Fruit fly (Drosophila melanogaster) whole organism, embryonic: ENCODE measurements around the gene Phb1.
A peak's percentile ranks its signal among the peaks of the same experiment; 100 is the strongest.

Experiments
- Atf3 ChIP-seq: fragments of 200-800 bp; sonication (Bioruptor generic); optimal IDR thresholded peaks from 3 replicates; lab custom pipeline; 2016; ENCODE audit warnings: missing biosample characterization, missing genetic modification characterization
- B-H2 ChIP-seq: fragments of 200-800 bp; sonication (Bioruptor generic); optimal IDR thresholded peaks from 2 replicates; lab custom pipeline; 2018; ENCODE audit warnings: missing biosample characterization, mild to moderate bottlenecking, missing genetic modification characterization
- CG10147 ChIP-seq: fragments of 200-800 bp; sonication (Bioruptor generic); optimal IDR thresholded peaks from 2 replicates; lab custom pipeline; 2019; ENCODE audit warnings: missing biosample characterization, mild to moderate bottlenecking, missing genetic modification characterization, moderate library complexity
- CG10267 ChIP-seq: fragments of 200-800 bp; sonication (Bioruptor generic); optimal IDR thresholded peaks from 2 replicates; lab custom pipeline; 2018; ENCODE audit warnings: missing biosample characterization, mild to moderate bottlenecking, missing genetic modification characterization, moderate library complexity
- CG10431 ChIP-seq: fragments of 200-800 bp; sonication (Bioruptor generic); optimal IDR thresholded peaks from 3 replicates; lab custom pipeline; 2018; ENCODE audit warnings: missing biosample characterization, mild to moderate bottlenecking, missing genetic modification characterization
- CG15073 ChIP-seq: fragments of 200-800 bp; sonication (Bioruptor generic); optimal IDR thresholded peaks from 2 replicates; lab custom pipeline; 2016; ENCODE audit warnings: missing biosample characterization, missing genetic modification characterization
- CG16779 ChIP-seq: fragments of 200-800 bp; sonication (Bioruptor generic); IDR thresholded peaks from 2 replicates; pipeline ENCODE4 v1.3.6; 2022; ENCODE audit warnings: missing biosample characterization, missing genetic modification characterization
- CG17186 ChIP-seq: fragments of 200-800 bp; sonication (Bioruptor generic); optimal IDR thresholded peaks from 3 replicates; lab custom pipeline; 2017; ENCODE audit warnings: missing biosample characterization, missing genetic modification reagents, missing genetic modification characterization
- CG18476 ChIP-seq: fragments of 200-800 bp; sonication (Bioruptor generic); optimal IDR thresholded peaks from 2 replicates; lab custom pipeline; 2016; ENCODE audit warnings: missing biosample characterization, mild to moderate bottlenecking, missing genetic modification characterization
- CG2202 ChIP-seq: fragments of 200-800 bp; sonication (Bioruptor generic); optimal IDR thresholded peaks from 2 replicates; lab custom pipeline; 2018; ENCODE audit warnings: missing biosample characterization, mild to moderate bottlenecking, missing genetic modification characterization
- CG32532 ChIP-seq: fragments of 200-800 bp; sonication (Bioruptor generic); IDR thresholded peaks from 2 replicates; pipeline ENCODE4 v1.3.6; 2022; ENCODE audit warnings: missing biosample characterization, missing genetic modification characterization
- CG33213 ChIP-seq: fragments of 200-800 bp; sonication (Bioruptor generic); optimal IDR thresholded peaks from 3 replicates; lab custom pipeline; 2016; ENCODE audit warnings: missing biosample characterization, missing genetic modification characterization
- CG3847 ChIP-seq: fragments of 200-800 bp; sonication (Bioruptor generic); IDR thresholded peaks from 2 replicates; pipeline ENCODE4 v1.3.6; 2022; ENCODE audit warnings: missing biosample characterization, missing genetic modification characterization
- CG43689 ChIP-seq: fragments of 200-800 bp; sonication (Bioruptor generic); IDR thresholded peaks from 2 replicates; pipeline ENCODE4 v1.3.6; 2022; ENCODE audit warnings: missing biosample characterization, missing genetic modification characterization
- CG4730 ChIP-seq: fragments of 200-800 bp; sonication (Bioruptor generic); IDR thresholded peaks from 2 replicates; pipeline ENCODE4 v1.3.6; 2022; ENCODE audit warnings: missing biosample characterization, missing genetic modification characterization
- CG4854 ChIP-seq: fragments of 200-800 bp; sonication (Bioruptor generic); optimal IDR thresholded peaks from 2 replicates; lab custom pipeline; 2016; ENCODE audit warnings: missing biosample characterization, missing genetic modification characterization, inconsistent platforms
- CG6813 ChIP-seq: fragments of 200-800 bp; sonication (Bioruptor generic); optimal IDR thresholded peaks from 2 replicates; lab custom pipeline; 2017; ENCODE audit warnings: missing biosample characterization, missing genetic modification characterization, mild to moderate bottlenecking, moderate library complexity, missing genetic modification reagents
- CG6854 ChIP-seq: fragments of 200-800 bp; sonication (Bioruptor generic); optimal IDR thresholded peaks from 3 replicates; lab custom pipeline; 2017; ENCODE audit warnings: missing biosample characterization, mild to moderate bottlenecking, missing genetic modification characterization
- CG7786 ChIP-seq: fragments of 200-800 bp; sonication (Bioruptor generic); optimal IDR thresholded peaks from 2 replicates; lab custom pipeline; 2016; ENCODE audit warnings: missing biosample characterization, missing genetic modification characterization
- CG7963 ChIP-seq: fragments of 200-800 bp; sonication (Bioruptor generic); IDR thresholded peaks from 3 replicates; pipeline ENCODE4 v1.3.6; 2022; ENCODE audit warnings: missing biosample characterization, missing genetic modification characterization; ENCODE audit not compliant: partially characterized antibody
- CG8388 ChIP-seq: fragments of 200-800 bp; sonication (Bioruptor generic); optimal IDR thresholded peaks from 2 replicates; lab custom pipeline; 2019; ENCODE audit warnings: missing biosample characterization, mild to moderate bottlenecking, missing genetic modification characterization, moderate library complexity
- HHEX ChIP-seq: fragments of 200-800 bp; sonication (Bioruptor generic); optimal IDR thresholded peaks from 3 replicates; lab custom pipeline; 2017; ENCODE audit warnings: missing biosample characterization, mild to moderate bottlenecking, missing genetic modification characterization, missing genetic modification reagents
- HLH4C ChIP-seq: fragments of 200-800 bp; sonication (Bioruptor generic); IDR thresholded peaks from 3 replicates; pipeline ENCODE4 v1.3.6; 2022; ENCODE audit warnings: missing biosample characterization, missing genetic modification characterization; ENCODE audit not compliant: partially characterized antibody
- Hey ChIP-seq: fragments of 200-800 bp; sonication (Bioruptor generic); optimal IDR thresholded peaks from 3 replicates; lab custom pipeline; 2018; ENCODE audit warnings: missing biosample characterization, mild to moderate bottlenecking, missing genetic modification characterization
- HmgD ChIP-seq: fragments of 200-800 bp; sonication (Bioruptor generic); optimal IDR thresholded peaks from 3 replicates; lab custom pipeline; 2016; ENCODE audit warnings: missing biosample characterization, missing genetic modification characterization
- MBD-R2 ChIP-seq: fragments of 200-800 bp; sonication (Bioruptor generic); IDR thresholded peaks from 2 replicates; pipeline ENCODE4 v1.3.6; 2022; ENCODE audit warnings: missing biosample characterization, missing genetic modification characterization
- Nf-YC ChIP-seq: fragments of 200-800 bp; optimal IDR thresholded peaks from 3 replicates; lab custom pipeline; 2019; ENCODE audit warnings: missing biosample characterization, mild to moderate bottlenecking, missing genetic modification characterization, moderate library complexity
- Sox102F ChIP-seq: fragments of 200-800 bp; sonication (Bioruptor generic); optimal IDR thresholded peaks from 2 replicates; lab custom pipeline; 2018; ENCODE audit warnings: missing biosample characterization, mild to moderate bottlenecking, missing genetic modification characterization, moderate library complexity
- TFAM ChIP-seq: fragments of 200-800 bp; sonication (Bioruptor generic); optimal IDR thresholded peaks from 2 replicates; lab custom pipeline; 2017; ENCODE audit warnings: missing biosample characterization, missing genetic modification characterization, inconsistent platforms
- abd-A ChIP-seq: fragments of 200-800 bp; sonication (Bioruptor generic); optimal IDR thresholded peaks from 3 replicates; lab custom pipeline; 2019; ENCODE audit warnings: missing biosample characterization, mild to moderate bottlenecking, missing genetic modification characterization, moderate library complexity
- ase ChIP-seq: fragments of 200-800 bp; sonication (Bioruptor generic); IDR thresholded peaks from 3 replicates; pipeline ENCODE4 v1.3.6; 2022; ENCODE audit warnings: missing biosample characterization, missing genetic modification characterization
- bab2 ChIP-seq: fragments of 200-800 bp; sonication (Bioruptor generic); optimal IDR thresholded peaks from 2 replicates; lab custom pipeline; 2016; ENCODE audit warnings: missing biosample characterization, missing genetic modification characterization
- bowl ChIP-seq: fragments of 200-800 bp; sonication (Bioruptor generic); IDR thresholded peaks from 2 replicates; pipeline ENCODE4 v1.3.6; 2022; ENCODE audit warnings: missing biosample characterization, missing genetic modification characterization
- caup ChIP-seq: fragments of 200-800 bp; sonication (Bioruptor generic); optimal IDR thresholded peaks from 3 replicates; lab custom pipeline; 2017; ENCODE audit warnings: missing biosample characterization, mild to moderate bottlenecking, missing genetic modification characterization, moderate library complexity; ENCODE audit not compliant: severe bottlenecking
- crol ChIP-seq: fragments of 200-800 bp; sonication (Bioruptor generic); IDR thresholded peaks from 2 replicates; pipeline ENCODE4 v1.3.6; 2022; ENCODE audit warnings: missing biosample characterization, missing genetic modification characterization
- dan ChIP-seq: fragments of 200-800 bp; sonication (Bioruptor generic); IDR thresholded peaks from 2 replicates; pipeline ENCODE4 v1.3.6; 2022; ENCODE audit warnings: missing biosample characterization, missing genetic modification characterization
- grau ChIP-seq: fragments of 200-800 bp; optimal IDR thresholded peaks from 3 replicates; lab custom pipeline; 2019; ENCODE audit warnings: missing biosample characterization, mild to moderate bottlenecking, missing genetic modification characterization, moderate library complexity
- grn ChIP-seq: fragments of 200-800 bp; sonication (Bioruptor generic); optimal IDR thresholded peaks from 3 replicates; lab custom pipeline; 2017; ENCODE audit warnings: missing biosample characterization, missing genetic modification characterization
- hkb ChIP-seq, 2 experiments: fragments of 200-800 bp in 1 of 2; fragments of >200 bp in 1 of 2; sonication (Bioruptor generic) in 1 of 2; IDR thresholded peaks in 1 of 2; optimal IDR thresholded peaks in 1 of 2; 2 replicates each; pipeline versions ENCODE4 v1.3.6 to Lab custom; 2017 to 2022; ENCODE audit warnings: missing biosample characterization in 1 of 2, missing genetic modification characterization in 1 of 2
- lilli ChIP-seq: fragments of 200-800 bp; sonication (Bioruptor generic); optimal IDR thresholded peaks from 3 replicates; lab custom pipeline; 2016; ENCODE audit warnings: missing biosample characterization, missing genetic modification characterization
- otp ChIP-seq: fragments of 200-800 bp; sonication (Bioruptor generic); IDR thresholded peaks from 3 replicates; pipeline ENCODE4, ENCODE4 v1.3.6; 2022; ENCODE audit warnings: missing biosample characterization, missing genetic modification characterization
- ro ChIP-seq: fragments of 200-800 bp; sonication (Bioruptor generic); IDR thresholded peaks from 2 replicates; pipeline ENCODE4 v1.3.6; 2022; ENCODE audit warnings: missing biosample characterization, missing genetic modification characterization
- row ChIP-seq: fragments of 200-800 bp; sonication (Bioruptor generic); IDR thresholded peaks from 3 replicates; pipeline ENCODE4 v1.3.6; 2022; ENCODE audit warnings: missing biosample characterization, missing genetic modification characterization
- run ChIP-seq: fragments of 200-800 bp; sonication (Bioruptor generic); optimal IDR thresholded peaks from 3 replicates; lab custom pipeline; 2018; ENCODE audit warnings: missing biosample characterization, mild to moderate bottlenecking, missing genetic modification characterization
- sima ChIP-seq: fragments of 200-800 bp; sonication (Bioruptor generic); optimal IDR thresholded peaks from 2 replicates; lab custom pipeline; 2016; ENCODE audit warnings: missing biosample characterization, missing genetic modification characterization
- stwl ChIP-seq: fragments of 200-800 bp; sonication (Bioruptor generic); optimal IDR thresholded peaks from 3 replicates; lab custom pipeline; 2018; ENCODE audit warnings: missing biosample characterization, mild to moderate bottlenecking, missing genetic modification characterization, moderate library complexity
- tgo ChIP-seq: fragments of 200-800 bp; sonication (Bioruptor generic); IDR thresholded peaks from 3 replicates; pipeline ENCODE4 v1.3.6; 2022; ENCODE audit warnings: missing biosample characterization, missing genetic modification characterization
- trh ChIP-seq: fragments of 200-800 bp; sonication (Bioruptor generic); optimal IDR thresholded peaks from 2 replicates; lab custom pipeline; 2016; ENCODE audit warnings: missing biosample characterization, missing genetic modification characterization
- tup ChIP-seq: fragments of 200-800 bp; sonication (Bioruptor generic); optimal IDR thresholded peaks from 2 replicates; lab custom pipeline; 2016; ENCODE audit warnings: missing biosample characterization, mild to moderate bottlenecking, missing genetic modification characterization, moderate library complexity
- wek ChIP-seq: fragments of 200-800 bp; sonication (Bioruptor generic); optimal IDR thresholded peaks from 3 replicates; lab custom pipeline; 2018; ENCODE audit warnings: missing biosample characterization, mild to moderate bottlenecking, missing genetic modification characterization, moderate library complexity

Phb1 gene

dm6 chr2L:19131905-19132402, 8.3 kb upstream of the Phb1 start, which contains the start of the genes AsnRS and DCTN6-p27 (continued):
- TF ChIP-seq bowl (GFP tag; lab: Robert Waterston, UW) (no peak), run (tag; lab: Kevin White, UChicago) (no peak), CG18476 (GFP tag; lab: Kevin White, UChicago) (peak; percentile 58), B-H2 (GFP tag; lab: Kevin White, UChicago) (peak; percentile 85), CG33213 (GFP tag; lab: Kevin White, UChicago) (peak; percentile 18), tgo (GFP tag; lab: Robert Waterston, UW) (peak; percentile 55), CG10267 (tag; lab: Kevin White, UChicago) (peak; percentile 93), HmgD (GFP tag; lab: Kevin White, UChicago) (no peak), HHEX (GFP tag; lab: Kevin White, UChicago) (peak; percentile 65), CG4854 (GFP tag; lab: Kevin White, UChicago) (peak; percentile 62), Nf-YC (peak; percentile 68), CG2202 (tag; lab: Kevin White, UChicago) (peak; percentile 30), CG7963 (GFP tag; lab: Robert Waterston, UW) (peak; percentile 17; the same call in 1 of the 3 replicates), Sox102F (GFP tag; lab: Kevin White, UChicago) (peak; percentile 64), abd-A (no peak), CG15073 (GFP tag; lab: Kevin White, UChicago) (no peak), sima (GFP tag; lab: Kevin White, UChicago) (no peak), lilli (GFP tag; lab: Kevin White, UChicago) (peak; percentile 84), crol (no peak), CG6813 (GFP tag; lab: Kevin White, UChicago) (no peak), caup (GFP tag; lab: Kevin White, UChicago) (peak; percentile 63), CG10147 (GFP tag; lab: Kevin White, UChicago) (peak; percentile 42), grau (tag; lab: Kevin White, UChicago) (peak; percentile 67), CG3847 (GFP tag; lab: Robert Waterston, UW) (peak; percentile 63), row (GFP tag; lab: Robert Waterston, UW) (peak; percentile 65), Hey (tag; lab: Kevin White, UChicago) (no peak), dan (GFP tag; lab: Robert Waterston, UW) (no peak), TFAM (GFP tag; lab: Kevin White, UChicago) (no peak), grn (GFP tag; lab: Kevin White, UChicago) (no peak), CG43689 (GFP tag; lab: Robert Waterston, UW) (no peak), otp (GFP tag; lab: Robert Waterston, UW) (0 out of 3 replicates have a peak, but pooled peaks have one; percentile 40), tup (GFP tag; lab: Kevin White, UChicago) (peak; percentile 63), hkb (optimal IDR thresholded peaks at IDR 0.05; lab: Kevin White, UChicago) (no peak), hkb (GFP tag; IDR thresholded peaks at IDR 0.05; lab: Robert Waterston, UW) (peak; percentile 55), HLH4C (GFP tag; lab: Robert Waterston, UW) (peak; percentile 78), CG4730 (GFP tag; lab: Robert Waterston, UW) (no peak), trh (GFP tag; lab: Kevin White, UChicago) (peak; percentile 40), CG7786 (GFP tag; lab: Kevin White, UChicago) (peak; percentile 22), bab2 (GFP tag; lab: Kevin White, UChicago) (peak; percentile 39), CG10431 (GFP tag; lab: Kevin White, UChicago) (no peak), CG32532 (peak; percentile 80), ro (GFP tag; lab: Robert Waterston, UW) (no peak), CG16779 (GFP tag; lab: Robert Waterston, UW) (peak; percentile 40; the same call in 1 of the 2 replicates), MBD-R2 (peak; percentile 66), CG17186 (GFP tag; lab: Kevin White, UChicago) (peak; percentile 30), CG6854 (GFP tag; lab: Kevin White, UChicago) (no peak), wek (GFP tag; lab: Kevin White, UChicago) (no peak), stwl (peak; percentile 69), Atf3 (GFP tag; lab: Kevin White, UChicago) (peak; percentile 8), ase (GFP tag; lab: Robert Waterston, UW) (peak; percentile 64; the same call in 2 of the 3 replicates), CG8388 (GFP tag; lab: Kevin White, UChicago) (peak; percentile 53)
